Worm (Caenorhabditis elegans) whole organism, dauer: ENCODE results near the gene idpp-6.

Experiments used
- unc-62 ChIP-seq: sonication (generic microtip); optimal IDR thresholded peaks from 2 replicates; lab custom pipeline; 2017; ENCODE audit warnings: missing biosample characterization, missing genetic modification reagents, missing genetic modification characterization

Gene idpp-6

ce11 chrX:6744978-6745377 is 38.0 kb upstream of the idpp-6 start:
- no peak for TF ChIP-seq unc-62

ce11 chrX:6745515-6745914 is 37.4 kb upstream of the idpp-6 start:
- TF ChIP-seq unc-62: no peak

ce11 chrX:6746849-6747248 is 36.1 kb upstream of the idpp-6 start:
- TF ChIP-seq unc-62: no peak

DNA sequence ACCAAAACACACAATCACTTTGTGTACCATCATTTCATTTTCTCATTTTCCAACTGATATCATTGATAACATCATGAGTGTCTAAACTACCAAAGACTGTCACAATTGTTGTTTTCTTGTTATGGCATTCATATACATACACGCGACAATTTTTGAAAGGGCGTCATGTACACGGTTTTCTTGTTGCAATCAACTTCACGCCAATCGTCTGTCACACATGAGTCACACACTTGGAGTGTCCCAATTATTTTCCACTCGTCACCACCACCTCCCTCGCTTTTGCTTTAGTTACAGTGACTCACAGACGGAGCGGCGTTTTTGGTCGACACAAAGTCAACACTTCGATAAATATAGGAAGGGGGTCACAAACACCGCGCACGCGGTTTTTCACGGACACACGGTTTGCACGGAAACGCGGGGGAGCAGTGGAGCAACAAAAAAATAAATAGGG is 35.0 kb upstream of the idpp-6 start:
- no peak for TF ChIP-seq unc-62

DNA sequence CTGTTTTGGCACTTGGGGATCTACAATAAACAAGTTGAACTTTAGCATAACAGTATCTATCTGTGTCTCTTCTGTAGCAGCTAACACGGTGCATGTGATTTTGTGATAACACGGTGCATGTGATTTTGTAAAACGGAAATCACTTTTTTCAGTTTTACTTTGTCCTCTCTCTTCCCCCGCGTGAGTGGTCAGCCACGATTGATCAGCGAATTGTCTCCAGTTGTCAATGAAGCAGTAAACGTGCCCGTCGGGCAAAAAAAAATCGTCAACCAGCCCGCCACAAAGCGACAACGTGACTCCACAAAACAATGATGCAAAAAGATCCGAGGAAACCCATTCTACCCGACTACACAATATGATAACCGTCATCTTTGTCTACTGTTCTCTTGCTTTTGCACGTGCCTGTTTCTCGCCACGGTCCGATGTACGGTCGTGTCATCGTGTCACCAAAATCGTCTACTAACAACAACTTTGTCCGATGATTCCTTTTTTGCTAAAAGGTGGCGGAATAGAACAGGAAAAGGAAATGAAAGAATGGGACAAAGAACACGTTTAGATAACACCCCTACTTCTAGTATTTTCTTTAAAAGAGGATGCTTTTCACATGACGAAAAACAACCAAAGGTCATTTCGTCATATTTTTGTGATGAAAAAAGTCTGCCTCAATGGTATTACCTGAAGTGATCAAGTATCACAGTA is 33.7 kb upstream of the idpp-6 start:
- TF ChIP-seq unc-62: no peak

- TF ChIP-seq unc-62: no peak
Observed at ce11 chrX:6750145-6750544, 32.8 kb upstream of the idpp-6 start.

DNA sequence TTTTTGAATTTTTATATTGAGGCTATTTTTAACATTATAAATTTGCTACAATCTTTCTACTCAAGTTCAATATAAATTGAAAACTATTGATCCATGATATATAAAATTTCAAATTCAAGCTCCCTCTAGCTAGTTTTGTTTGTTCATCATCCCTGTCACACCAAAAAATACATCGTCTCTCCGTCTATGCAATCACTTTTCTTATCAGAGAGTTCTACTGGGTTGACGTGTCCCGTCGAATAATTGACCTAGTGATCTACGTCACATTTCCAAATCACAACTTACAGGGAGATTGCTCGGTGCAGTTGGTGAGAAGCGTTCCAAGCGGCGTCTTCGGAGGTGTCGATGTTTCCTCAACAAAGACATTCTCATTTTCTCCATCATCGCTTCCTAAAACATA is 21.7 kb upstream of the idpp-6 start:
- TF ChIP-seq unc-62: no peak

- no peak for TF ChIP-seq unc-62
Observed at ce11 chrX:6761688-6762185, 21.2 kb upstream of the idpp-6 start, which contains the start of gene abts-4. TSS of gene abts-4 (minus strand) at chrX:6761738.

DNA sequence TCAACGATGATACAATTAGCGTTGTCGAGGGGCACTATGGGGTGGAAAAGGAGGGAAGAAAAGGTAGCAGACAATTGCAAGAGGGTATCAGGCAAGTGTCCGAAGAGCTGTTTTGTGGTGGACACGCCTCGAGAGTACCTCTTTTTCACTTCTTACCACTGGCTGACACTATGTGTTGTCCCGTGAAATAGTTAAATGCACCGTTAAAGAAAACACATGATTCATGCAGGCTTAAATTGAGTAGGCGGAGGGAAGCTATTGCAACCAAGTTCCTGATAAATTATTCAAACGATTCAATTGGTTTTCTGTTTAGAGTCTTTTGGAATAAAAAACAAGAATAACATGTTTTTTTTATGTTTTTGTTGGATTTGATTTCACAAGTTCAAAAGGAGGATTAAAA is 4.9 kb upstream of the idpp-6 start, which contains the start of gene irk-1:
irk-1 (minus strand) TSS at position 101 of the 400 bp plus-strand sequence.
- no peak for TF ChIP-seq unc-62

- TF ChIP-seq unc-62: no peak
Observed at ce11 chrX:6784181-6784580, 1.2 kb downstream of the idpp-6 start, which contains the start of gene bgal-2. TSS of gene bgal-2 (plus strand) at chrX:6784411.

- TF ChIP-seq unc-62: no peak
Observed at ce11 chrX:6788965-6789573, 6.1 kb downstream of the idpp-6 start, which contains the start of gene sgca-1. TSS of gene sgca-1 (minus strand) at chrX:6789548.

DNA sequence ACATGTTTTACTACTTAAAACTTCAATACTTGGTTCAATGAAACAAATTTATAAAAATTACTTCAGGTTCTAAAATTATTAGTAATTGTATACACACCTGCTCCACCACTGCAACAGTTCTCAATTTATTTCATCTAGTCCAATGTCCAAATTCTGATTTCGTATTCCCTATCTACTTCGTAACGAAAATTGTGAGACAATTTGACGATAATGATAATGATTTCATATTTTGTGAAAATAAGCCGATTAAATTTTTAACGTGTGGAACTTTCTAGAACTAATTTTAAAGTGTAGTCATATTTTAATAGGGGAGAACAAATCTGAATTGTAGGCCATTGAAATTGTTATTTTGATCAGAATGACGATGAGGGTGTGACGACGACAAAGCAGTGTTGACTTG is 7.5 kb downstream of the idpp-6 start:
- no peak for TF ChIP-seq unc-62

DNA sequence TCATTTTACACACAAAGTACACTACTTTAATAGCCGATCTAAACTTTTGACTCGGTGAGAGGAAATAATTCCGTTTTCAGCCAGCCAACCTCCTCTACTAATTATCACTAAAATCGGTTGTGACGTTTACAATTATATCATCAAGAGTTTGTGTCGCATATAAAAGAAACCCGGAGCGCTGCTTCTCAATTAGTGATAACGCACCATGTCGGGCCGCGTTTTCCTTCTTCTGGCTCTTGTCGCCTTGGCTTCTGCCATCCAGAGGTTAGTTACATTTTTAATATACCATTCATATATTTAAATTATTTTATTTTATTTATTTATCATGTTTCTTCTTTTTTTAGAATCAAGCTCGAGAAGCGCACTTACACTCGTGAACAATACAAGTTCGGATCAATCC is 8.0 kb downstream of the idpp-6 start, which contains the start of gene asp-3:
asp-3 (plus strand) TSS at position 79 of the 400 bp plus-strand sequence.
- no peak for TF ChIP-seq unc-62

ce11 chrX:6792281-6793003 is 9.5 kb downstream of the idpp-6 start:
- TF ChIP-seq unc-62: no peak

DNA sequence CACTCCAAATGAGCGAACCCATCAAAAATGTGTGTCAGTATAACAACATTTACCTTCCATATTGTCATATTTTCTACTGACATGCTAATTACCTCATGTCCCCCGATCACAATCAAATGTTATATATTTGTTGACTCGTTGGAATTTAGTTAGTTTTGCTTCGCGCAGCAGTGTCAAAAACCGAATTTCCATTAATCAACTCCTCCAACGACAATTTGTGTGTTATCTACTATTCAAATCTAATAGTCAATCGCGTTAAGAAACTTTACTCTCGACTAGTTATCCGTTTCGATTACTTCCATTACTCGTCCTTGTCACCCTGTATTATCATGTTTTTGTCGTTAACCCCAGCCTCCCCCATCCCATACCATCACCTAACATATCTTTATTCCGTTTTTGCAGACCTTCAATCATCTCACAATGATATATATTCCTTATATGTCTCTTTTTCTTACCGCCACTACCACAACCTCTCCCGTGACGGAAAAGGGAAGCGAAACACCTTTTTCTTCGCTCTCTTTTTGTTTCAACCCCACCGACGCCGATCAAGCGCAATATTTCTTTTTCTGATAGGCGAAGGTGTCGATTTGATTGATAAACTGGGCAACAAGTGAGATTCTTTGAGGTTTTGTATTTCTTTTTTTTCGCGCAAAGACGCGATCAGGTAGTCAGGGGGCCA is 13.0 kb downstream of the idpp-6 start:
- TF ChIP-seq unc-62: no peak

ce11 chrX:6799776-6800175 is 16.8 kb downstream of the idpp-6 start, which contains the start of gene M03A8.3:
TSS of gene M03A8.3 (plus strand) at chrX:6800053.
- no peak for TF ChIP-seq unc-62
